Worm (Caenorhabditis elegans): ENCODE data around the gene lact-8.

Gene lact-8

ce11 chrV:11073354-11073753, 20.1 kb downstream of the lact-8 start:
- no peak for TF ChIP-seq unc-62 (GFP tag; optimal IDR thresholded peaks at IDR 0.05)

- TF ChIP-seq unc-62 (GFP tag; optimal IDR thresholded peaks at IDR 0.05) = no peak
These were observed 22.0 kb downstream of the lact-8 start for ce11 chrV:11071453-11071852.

ce11 chrV:11070388-11070787, 23.0 kb downstream of the lact-8 start:
- TF ChIP-seq unc-62 (GFP tag; optimal IDR thresholded peaks at IDR 0.05) = no peak

ce11 chrV:11069277-11069676, 24.1 kb downstream of the lact-8 start, which contains the start of gene T04C12.8:
Gene T04C12.8, minus strand, starts transcription at chrV:11069358.
- TF ChIP-seq unc-62 (GFP tag; optimal IDR thresholded peaks at IDR 0.05) = no peak

- TF ChIP-seq unc-62 (GFP tag; optimal IDR thresholded peaks at IDR 0.05) = no peak
These were observed 27.9 kb downstream of the lact-8 start, which contains the start of gene nlp-80 for ce11 chrV:11065513-11065912. Gene nlp-80, minus strand, starts transcription at chrV:11065613.

ce11 chrV:11063115-11063514, 30.3 kb downstream of the lact-8 start, which contains the start of gene T04C12.9:
Gene T04C12.9, minus strand, starts transcription at chrV:11063215.
- TF ChIP-seq unc-62 (GFP tag; optimal IDR thresholded peaks at IDR 0.05) = no peak

- TF ChIP-seq unc-62 (GFP tag; optimal IDR thresholded peaks at IDR 0.05) = no peak
These were observed 31.5 kb downstream of the lact-8 start for ce11 chrV:11061887-11062286.

ce11 chrV:11060239-11060984, 33.0 kb downstream of the lact-8 start, which contains the start of gene T04C12.11:
Gene T04C12.11, minus strand, starts transcription at chrV:11060289.
- no peak for TF ChIP-seq unc-62 (GFP tag; optimal IDR thresholded peaks at IDR 0.05)

- no peak for TF ChIP-seq unc-62 (GFP tag; optimal IDR thresholded peaks at IDR 0.05)
These were observed 34.2 kb downstream of the lact-8 start, which contains the start of gene T04C12.1 for ce11 chrV:11059180-11059579. Gene T04C12.1, minus strand, starts transcription at chrV:11059269.

ce11 chrV:11057043-11057442, 36.4 kb downstream of the lact-8 start, which contains the start of gene srh-75:
Gene srh-75, minus strand, starts transcription at chrV:11057143.
- no peak for TF ChIP-seq unc-62 (GFP tag; optimal IDR thresholded peaks at IDR 0.05)

- TF ChIP-seq unc-62 (GFP tag; optimal IDR thresholded peaks at IDR 0.05) = no peak
These were observed 36.9 kb downstream of the lact-8 start for ce11 chrV:11056484-11056883.

- TF ChIP-seq unc-62 (GFP tag; optimal IDR thresholded peaks at IDR 0.05) = no peak
These were observed 39.6 kb downstream of the lact-8 start, which contains the start of gene T04C12.7 for ce11 chrV:11053827-11054226. Gene T04C12.7, plus strand, starts transcription at chrV:11054127.

ce11 chrV:11051921-11052320, 41.5 kb downstream of the lact-8 start, which contains the start of gene T04C12.33:
Gene T04C12.33, plus strand, starts transcription at chrV:11052221.
- no peak for TF ChIP-seq unc-62 (GFP tag; optimal IDR thresholded peaks at IDR 0.05)

- no peak for TF ChIP-seq unc-62 (GFP tag; optimal IDR thresholded peaks at IDR 0.05)
These were observed 44.7 kb downstream of the lact-8 start, which contains the start of gene srh-74 for ce11 chrV:11048678-11049077. Gene srh-74, minus strand, starts transcription at chrV:11048778.

- no peak for TF ChIP-seq unc-62 (GFP tag; optimal IDR thresholded peaks at IDR 0.05)
These were observed 46.7 kb downstream of the lact-8 start, which contains the start of gene dhs-18 for ce11 chrV:11046730-11047129. Gene dhs-18, minus strand, starts transcription at chrV:11046833.

ce11 chrV:11043767-11044166, 49.6 kb downstream of the lact-8 start, which contains the start of gene C45B11.6:
Gene C45B11.6, plus strand, starts transcription at chrV:11044067.
- TF ChIP-seq unc-62 (GFP tag; optimal IDR thresholded peaks at IDR 0.05) = no peak

- TF ChIP-seq unc-62 (GFP tag; optimal IDR thresholded peaks at IDR 0.05) = no peak
These were observed 50.9 kb downstream of the lact-8 start, which contains the start of gene C45B11.2 for ce11 chrV:11042538-11042937. Gene C45B11.2, plus strand, starts transcription at chrV:11042710.

Data from whole organism, dauer.